Worm (Caenorhabditis elegans) whole organism, L4 larva: Measurements from ENCODE around the gene perm-2.

Experiments
- D1046.2 ChIP-seq: fragments of 200-800 bp; sonication (Bioruptor generic); IDR thresholded peaks from 2 replicates; pipeline ENCODE4 v1.3.6; 2022; ENCODE audit warnings: missing genetic modification characterization, missing compliant biosample characterization
- F10B5.3 ChIP-seq: sonication (generic microtip); optimal IDR thresholded peaks from 2 replicates; lab custom pipeline; 2016; ENCODE audit warnings: mild to moderate bottlenecking, missing genetic modification characterization, missing compliant biosample characterization
- F44E2.7 ChIP-seq: fragments of 200-800 bp; sonication (Bioruptor generic); IDR thresholded peaks from 2 replicates; pipeline ENCODE4 v2.1.2; 2022; ENCODE audit warnings: missing genetic modification characterization, missing compliant biosample characterization
- F49E8.2 ChIP-seq: sonication (generic microtip); optimal IDR thresholded peaks from 2 replicates; lab custom pipeline; 2016; ENCODE audit warnings: missing compliant biosample characterization, mild to moderate bottlenecking, missing genetic modification characterization, borderline replicate concordance
- T20F7.1 ChIP-seq: fragments of 200-800 bp; sonication (Bioruptor generic); optimal IDR thresholded peaks from 2 replicates; lab custom pipeline; 2018; ENCODE audit warnings: mild to moderate bottlenecking, missing genetic modification characterization, missing compliant biosample characterization
- Y105C5A.15 ChIP-seq: fragments of 200-800 bp; sonication (Bioruptor generic); IDR thresholded peaks from 2 replicates; pipeline ENCODE4 v1.3.6; 2022; ENCODE audit warnings: missing genetic modification characterization, missing compliant biosample characterization
- Y5F2A.4 ChIP-seq: fragments of 200-800 bp; sonication (Bioruptor generic); optimal IDR thresholded peaks from 2 replicates; lab custom pipeline; 2018; ENCODE audit warnings: mild to moderate bottlenecking, missing genetic modification characterization, missing compliant biosample characterization
- Y75B8A.6 ChIP-seq: fragments of 200-800 bp; sonication (Bioruptor generic); IDR thresholded peaks from 2 replicates; pipeline ENCODE4 v1.3.6; 2022; ENCODE audit warnings: missing genetic modification reagents, missing genetic modification characterization, missing compliant biosample characterization
- ZK546.5 ChIP-seq, 2 experiments: sonication (generic microtip); optimal IDR thresholded peaks; 2 replicates each; lab custom pipeline; 2017; ENCODE audit warnings: missing biosample characterization in 2 of 2, missing genetic modification characterization in 2 of 2
- aha-1 ChIP-seq: fragments of 150-350 bp; peaks from one replicate; lab custom pipeline; 2014; ENCODE audit warnings: missing biosample characterization, missing genetic modification characterization
- arid-1 ChIP-seq: fragments of 200-800 bp; sonication (Bioruptor generic); conservative IDR thresholded peaks from 2 replicates; pipeline ENCODE4 v1.3.6; 2022; ENCODE audit warnings: missing genetic modification reagents, missing genetic modification characterization, missing compliant biosample characterization
- ceh-20 ChIP-seq: fragments of 200-800 bp; sonication (Bioruptor generic); IDR thresholded peaks from 2 replicates; pipeline ENCODE4 v1.3.6; 2022; ENCODE audit warnings: missing genetic modification reagents, missing genetic modification characterization, missing compliant biosample characterization
- ceh-28 ChIP-seq: fragments of 150-350 bp; optimal IDR thresholded peaks from 2 replicates; lab custom pipeline; 2014; ENCODE audit warnings: missing biosample characterization, missing genetic modification reagents, missing genetic modification characterization
- ces-1 ChIP-seq: fragments of 150-350 bp; sonication (generic microtip); optimal IDR thresholded peaks from 4 replicates; lab custom pipeline; 2014; ENCODE audit warnings: missing biosample characterization, missing genetic modification reagents, missing genetic modification characterization
- cey-2 ChIP-seq: sonication (generic microtip); optimal IDR thresholded peaks from 3 replicates; lab custom pipeline; 2017; ENCODE audit warnings: missing genetic modification characterization, mild to moderate bottlenecking, missing compliant biosample characterization, antibody characterized with exemption, borderline replicate concordance; ENCODE audit not compliant: insufficient read depth
- ctbp-1 ChIP-seq: fragments of 200-800 bp; sonication (Bioruptor generic); IDR thresholded peaks from 2 replicates; pipeline ENCODE4 v1.3.6; 2022; ENCODE audit warnings: missing genetic modification reagents, missing genetic modification characterization, missing compliant biosample characterization
- daf-12 ChIP-seq: fragments of 150-350 bp; optimal IDR thresholded peaks from 2 replicates; lab custom pipeline; 2014; ENCODE audit warnings: missing biosample characterization, missing genetic modification reagents, missing genetic modification characterization
- daf-19 ChIP-seq: fragments of 200-800 bp; sonication (Bioruptor generic); conservative IDR thresholded peaks from 2 replicates; pipeline ENCODE4 v1.3.6; 2022; ENCODE audit warnings: missing genetic modification characterization, missing compliant biosample characterization
- daf-8 ChIP-seq: fragments of 200-800 bp; sonication (Bioruptor generic); IDR thresholded peaks from 2 replicates; pipeline ENCODE4 v1.3.6; 2022; ENCODE audit warnings: missing genetic modification characterization, missing compliant biosample characterization
- dpl-1 ChIP-seq: fragments of 150-350 bp; optimal IDR thresholded peaks from 2 replicates; lab custom pipeline; 2014; ENCODE audit warnings: missing biosample characterization, missing genetic modification reagents, missing genetic modification characterization
- duxl-1 ChIP-seq: sonication (generic microtip); optimal IDR thresholded peaks from 2 replicates; lab custom pipeline; 2016; ENCODE audit warnings: mild to moderate bottlenecking, missing genetic modification characterization, moderate library complexity, missing compliant biosample characterization; ENCODE audit not compliant: poor library complexity
- dve-1 ChIP-seq: sonication (generic microtip); optimal IDR thresholded peaks from 2 replicates; lab custom pipeline; 2017; ENCODE audit warnings: antibody characterized with exemption, mild to moderate bottlenecking, missing genetic modification characterization, missing compliant biosample characterization; ENCODE audit not compliant: insufficient read depth
- egl-27 ChIP-seq: sonication (generic microtip); optimal IDR thresholded peaks from 3 replicates; lab custom pipeline; 2017; ENCODE audit warnings: missing biosample characterization, missing genetic modification reagents, missing genetic modification characterization
- egl-43 ChIP-seq: fragments of 200-800 bp; sonication (Bioruptor generic); IDR thresholded peaks from 2 replicates; pipeline ENCODE4 v1.3.6; 2022; ENCODE audit warnings: missing genetic modification reagents, missing genetic modification characterization, missing compliant biosample characterization
- hif-1 ChIP-seq, 2 experiments: sonication (generic microtip); optimal IDR thresholded peaks; 2 replicates each; lab custom pipeline; 2016 to 2017; ENCODE audit warnings: missing compliant biosample characterization in 2 of 2, missing genetic modification characterization in 2 of 2, missing genetic modification reagents in 2 of 2, missing genotype in 2 of 2, mild to moderate bottlenecking in 1 of 2
- hlh-11 ChIP-seq: fragments of 200-800 bp; sonication (Bioruptor generic); optimal IDR thresholded peaks from 2 replicates; lab custom pipeline; 2018; ENCODE audit warnings: mild to moderate bottlenecking, missing genetic modification characterization, missing compliant biosample characterization
- hlh-30 ChIP-seq: sonication (generic microtip); optimal IDR thresholded peaks from 2 replicates; lab custom pipeline; 2017; ENCODE audit warnings: antibody characterized with exemption, mild to moderate bottlenecking, missing genetic modification characterization, missing compliant biosample characterization; ENCODE audit not compliant: insufficient read depth
- hmg-1.1 ChIP-seq: fragments of 200-800 bp; sonication (Bioruptor generic); IDR thresholded peaks from 2 replicates; pipeline ENCODE4 v1.3.6; 2022; ENCODE audit warnings: missing genetic modification reagents, missing genetic modification characterization, missing compliant biosample characterization
- madf-5 ChIP-seq, 2 experiments: fragments of 200-800 bp; sonication (Bioruptor generic); IDR thresholded peaks; 2 replicates each; pipeline ENCODE4 v1.3.6; 2022; ENCODE audit warnings: missing compliant biosample characterization in 2 of 2, missing genetic modification characterization in 2 of 2
- mdl-1 ChIP-seq, 2 experiments: fragments of 150-350 bp in 1 of 2; sonication (generic microtip) in 1 of 2; optimal IDR thresholded peaks; 2 replicates each; lab custom pipeline; 2014 to 2017; ENCODE audit warnings: missing biosample characterization in 2 of 2, missing genetic modification characterization in 2 of 2
- mes-2 ChIP-seq: sonication (generic microtip); optimal IDR thresholded peaks from 2 replicates; lab custom pipeline; 2016; ENCODE audit warnings: missing genotype, mild to moderate bottlenecking, missing genetic modification characterization, missing compliant biosample characterization; ENCODE audit not compliant: poor library complexity, severe bottlenecking
- mxl-3 ChIP-seq: fragments of 200-800 bp; sonication (Bioruptor generic); optimal IDR thresholded peaks from 2 replicates; lab custom pipeline; 2018; ENCODE audit warnings: mild to moderate bottlenecking, missing genetic modification characterization, missing compliant biosample characterization
- nhr-10 ChIP-seq: fragments of 150-350 bp; optimal IDR thresholded peaks from 2 replicates; lab custom pipeline; 2014; ENCODE audit warnings: missing biosample characterization, missing genetic modification characterization
- nhr-237 ChIP-seq: sonication (generic microtip); optimal IDR thresholded peaks from 2 replicates; lab custom pipeline; 2017; ENCODE audit warnings: missing biosample characterization, missing genetic modification characterization
- nhr-25 ChIP-seq: sonication (generic microtip); optimal IDR thresholded peaks from 2 replicates; lab custom pipeline; 2017; ENCODE audit warnings: missing genetic modification characterization, mild to moderate bottlenecking, missing compliant biosample characterization, antibody characterized with exemption, moderate library complexity, borderline replicate concordance; ENCODE audit not compliant: insufficient read depth
- nhr-28 ChIP-seq: fragments of 150-350 bp; optimal IDR thresholded peaks from 2 replicates; lab custom pipeline; 2014; ENCODE audit warnings: missing biosample characterization, missing genetic modification characterization
- nhr-76 ChIP-seq: fragments of 150-350 bp; optimal IDR thresholded peaks from 2 replicates; lab custom pipeline; 2014; ENCODE audit warnings: missing biosample characterization, missing genetic modification characterization
- nhr-77 ChIP-seq: fragments of 150-350 bp; optimal IDR thresholded peaks from 2 replicates; lab custom pipeline; 2014; ENCODE audit warnings: missing biosample characterization, missing genetic modification characterization
- php-3 ChIP-seq: fragments of 200-800 bp; sonication (Bioruptor generic); IDR thresholded peaks from 2 replicates; pipeline ENCODE4 v1.3.6; 2022; ENCODE audit warnings: missing genetic modification reagents, missing genetic modification characterization, missing compliant biosample characterization
- spr-1 ChIP-seq: sonication (generic microtip); optimal IDR thresholded peaks from 2 replicates; lab custom pipeline; 2016; ENCODE audit warnings: mild to moderate bottlenecking, missing genetic modification characterization, missing compliant biosample characterization
- spr-3 ChIP-seq: fragments of 200-800 bp; sonication (Bioruptor generic); optimal IDR thresholded peaks from 2 replicates; lab custom pipeline; 2018; ENCODE audit warnings: mild to moderate bottlenecking, missing genetic modification characterization, missing compliant biosample characterization
- tag-97 ChIP-seq: fragments of 200-800 bp; sonication (Bioruptor generic); IDR thresholded peaks from 2 replicates; pipeline ENCODE4 v1.3.6; 2022; ENCODE audit warnings: missing genetic modification characterization, missing compliant biosample characterization
- unc-130 ChIP-seq: sonication (generic microtip); optimal IDR thresholded peaks from 2 replicates; lab custom pipeline; 2016; ENCODE audit warnings: missing genetic modification reagents, missing genetic modification characterization, missing compliant biosample characterization
- unc-39 ChIP-seq: sonication (generic microtip); optimal IDR thresholded peaks from 2 replicates; lab custom pipeline; 2017; ENCODE audit warnings: missing biosample characterization, missing genetic modification characterization
- zfp-2 ChIP-seq: sonication (generic microtip); optimal IDR thresholded peaks from 2 replicates; lab custom pipeline; 2016; ENCODE audit warnings: mild to moderate bottlenecking, missing genetic modification characterization, missing compliant biosample characterization
- zfp-3 ChIP-seq: fragments of 200-800 bp; sonication (Bioruptor generic); conservative IDR thresholded peaks from 2 replicates; pipeline ENCODE4 v1.3.6; 2022; ENCODE audit warnings: missing genetic modification reagents, missing genetic modification characterization, missing compliant biosample characterization
- ztf-11 ChIP-seq: fragments of 150-350 bp; optimal IDR thresholded peaks from 2 replicates; lab custom pipeline; 2014; ENCODE audit warnings: missing biosample characterization, missing genetic modification characterization
- ztf-7 ChIP-seq: fragments of 150-350 bp; optimal IDR thresholded peaks from 2 replicates; lab custom pipeline; 2014; ENCODE audit warnings: missing biosample characterization, missing genetic modification characterization

The perm-2 gene

DNA sequence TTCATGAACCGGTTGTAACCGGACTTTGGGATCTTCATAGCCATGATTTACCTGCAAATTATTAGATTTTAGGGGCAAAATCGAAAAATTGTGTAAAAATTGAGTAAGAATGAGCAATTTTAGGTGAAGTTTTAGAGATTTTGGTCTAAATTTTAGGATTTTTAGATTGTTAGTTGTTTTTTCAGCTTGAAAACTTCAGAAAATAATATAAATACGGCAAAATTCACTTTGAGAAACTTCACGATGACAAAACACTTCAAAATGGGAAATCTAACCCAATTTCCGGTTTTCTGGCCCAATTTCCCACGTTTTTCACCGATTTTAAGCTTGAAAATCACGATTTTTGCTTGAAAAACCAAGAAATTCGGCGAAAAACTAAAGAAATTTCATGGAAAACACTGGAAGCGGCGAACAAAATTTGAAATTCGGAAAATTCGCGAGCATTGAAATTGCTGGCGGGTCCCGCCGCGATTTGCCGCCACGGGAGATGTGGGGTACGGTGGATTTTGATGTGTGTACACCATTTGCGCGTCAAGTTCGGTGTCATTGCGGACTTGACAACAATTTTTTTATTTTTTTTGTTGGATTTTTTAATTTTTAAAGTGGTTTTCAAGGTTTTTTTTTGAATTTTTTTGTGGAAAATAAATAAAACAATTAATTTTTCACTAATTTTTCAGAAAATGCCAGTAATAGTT lies 32.6 kb upstream of the perm-2 start, which contains the start of the genes cct-8 and Y55F3AR.2 (continued):
- peak; percentile 58 for TF ChIP-seq nhr-76
- peak; percentile 99 for TF ChIP-seq zfp-3 (GFP tag; lab: Robert Waterston, UW)
- peak; percentile 91 for TF ChIP-seq ztf-7 (tag; lab: Kevin White, UChicago)
- no peak for TF ChIP-seq ztf-11
- peak; percentile 99 for TF ChIP-seq spr-3 (GFP tag; lab: Kevin White, UChicago)
- TF ChIP-seq ceh-20 (GFP tag; lab: Robert Waterston, UW): peak; percentile 99
- no peak for TF ChIP-seq egl-27 (tag; lab: Kevin White, UChicago)
- TF ChIP-seq egl-43 (GFP tag; lab: Robert Waterston, UW): peak; percentile 96
- TF ChIP-seq hif-1 (tag; optimal IDR thresholded peaks at IDR 0.05; lab: Kevin White, UChicago): peak; percentile 85 to 93
- TF ChIP-seq mdl-1 (tag; optimal IDR thresholded peaks at IDR 0.05; lab: Kevin White, UChicago): peak in 1 of 2 experiments; percentile 65
- peak; percentile 15 to 67 for TF ChIP-seq ZK546.5 (tag; optimal IDR thresholded peaks at IDR 0.05; lab: Kevin White, UChicago)
- TF ChIP-seq F10B5.3: peak; percentile 93
- peak; percentile 98 for TF ChIP-seq arid-1
- peak; percentile 99 for TF ChIP-seq php-3 (GFP tag; lab: Robert Waterston, UW)
- peak; percentile 85 for TF ChIP-seq zfp-2
- TF ChIP-seq nhr-77 (tag; lab: Kevin White, UChicago): peak; percentile 94
- TF ChIP-seq Y75B8A.6: peak; percentile 94
- no peak for TF ChIP-seq daf-8 (GFP tag; lab: Robert Waterston, UW)
- no peak for TF ChIP-seq nhr-237 (tag; lab: Kevin White, UChicago)
- TF ChIP-seq tag-97: no peak
- TF ChIP-seq unc-130 (GFP tag; lab: Kevin White, UChicago): peak; percentile 88
- TF ChIP-seq nhr-28 (tag; lab: Kevin White, UChicago): peak; percentile 79
- peak; percentile 94 for TF ChIP-seq dpl-1
- TF ChIP-seq D1046.2 (GFP tag; lab: Robert Waterston, UW): peak; percentile 95
- no peak for TF ChIP-seq unc-39 (tag; lab: Kevin White, UChicago)
- peak; percentile 99 for TF ChIP-seq dve-1
- 0 out of 2 replicates have a peak, but pooled peaks have one; percentile 14 for TF ChIP-seq Y105C5A.15 (GFP tag; lab: Robert Waterston, UW)
- peak; percentile 45 for TF ChIP-seq ces-1
- peak; percentile 97 for TF ChIP-seq T20F7.1 (GFP tag; lab: Kevin White, UChicago)
- TF ChIP-seq F44E2.7 (GFP tag; lab: Robert Waterston, UW): 0 out of 2 replicates have a peak, but pooled peaks have one; percentile 72
- TF ChIP-seq cey-2 (tag; lab: Kevin White, UChicago): peak; percentile 63
- TF ChIP-seq mxl-3: peak; percentile 72
- TF ChIP-seq aha-1 (tag; lab: Kevin White, UChicago): peak; percentile 83
- peak; percentile 99 for TF ChIP-seq hmg-1.1 (GFP tag; lab: Robert Waterston, UW)
- TF ChIP-seq duxl-1: peak; percentile 96
- TF ChIP-seq daf-19 (GFP tag; lab: Robert Waterston, UW): peak; percentile 91
- TF ChIP-seq madf-5 (GFP tag; IDR thresholded peaks at IDR 0.05; lab: Robert Waterston, UW): 0 out of 4 replicates have a peak, but pooled peaks of 1 of the 2 experiments have one; percentile 72
- peak; percentile 96 for TF ChIP-seq hlh-11
- peak; percentile 92 for TF ChIP-seq hlh-30 (tag; lab: Kevin White, UChicago)
- TF ChIP-seq Y5F2A.4 (GFP tag; lab: Kevin White, UChicago): peak; percentile 86
- TF ChIP-seq ceh-28 (tag; lab: Kevin White, UChicago): no peak
- TF ChIP-seq mes-2 (tag; lab: Kevin White, UChicago): peak; percentile 94
- peak; percentile 95 for TF ChIP-seq spr-1 (tag; lab: Kevin White, UChicago)
- TF ChIP-seq daf-12 (tag; lab: Kevin White, UChicago): no peak
- peak; percentile 95 for TF ChIP-seq F49E8.2 (tag; lab: Kevin White, UChicago)
- TF ChIP-seq nhr-10 (tag; lab: Kevin White, UChicago): peak; percentile 81
- peak; percentile 97 for TF ChIP-seq ctbp-1 (GFP tag; lab: Robert Waterston, UW)
- TF ChIP-seq nhr-25 (tag; lab: Kevin White, UChicago): peak; percentile 81
